Fruit fly (Drosophila melanogaster): ENCODE results near the gene Myo28B1.

DNA sequence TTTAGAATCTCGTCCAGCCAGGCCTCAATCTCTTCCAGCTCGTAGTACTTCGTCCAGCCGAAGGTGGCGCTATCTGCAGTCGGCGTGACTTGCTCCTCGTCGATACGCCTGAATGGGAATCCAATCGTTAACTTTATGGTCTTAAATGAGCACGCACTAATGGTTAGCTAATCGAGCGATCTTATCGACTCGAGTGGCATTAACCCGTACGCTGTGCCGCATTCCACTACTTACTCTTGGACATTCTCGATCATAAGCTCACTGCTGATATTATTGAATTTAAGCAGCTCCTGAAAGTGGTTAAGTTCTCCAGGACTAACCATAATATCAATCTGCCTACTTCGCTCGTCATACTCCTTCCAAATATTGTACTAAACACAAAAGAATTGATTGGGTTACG, 24.6 kb downstream of the Myo28B1 start:
- no peak for TF ChIP-seq CG17806 (tag; optimal IDR thresholded peaks at IDR 0.05)
- no peak for TF ChIP-seq rn (GFP tag; IDR thresholded peaks at IDR 0.05)
- TF ChIP-seq CG10348 (GFP tag; IDR thresholded peaks at IDR 0.05): no peak
- no peak for TF ChIP-seq CG15710 (tag; optimal IDR thresholded peaks at IDR 0.05)
- TF ChIP-seq CG8159 (tag; optimal IDR thresholded peaks at IDR 0.05): no peak
- no peak for TF ChIP-seq D1 (tag; optimal IDR thresholded peaks at IDR 0.05)
- no peak for TF ChIP-seq Pif1A (GFP tag; optimal IDR thresholded peaks at IDR 0.05)
- no peak for TF ChIP-seq Pif1B (GFP tag; optimal IDR thresholded peaks at IDR 0.05)
- no peak for TF ChIP-seq EcR (GFP tag; optimal IDR thresholded peaks at IDR 0.05)
- TF ChIP-seq Snoo (tag; optimal IDR thresholded peaks at IDR 0.05): no peak
- no peak for TF ChIP-seq fd96Ca (GFP tag; IDR thresholded peaks at IDR 0.05)
- TF ChIP-seq CG12605 (GFP tag; IDR thresholded peaks at IDR 0.05): no peak
- TF ChIP-seq CG8301 (tag; optimal IDR thresholded peaks at IDR 0.05): no peak
- no peak for TF ChIP-seq CG4496 (GFP tag; IDR thresholded peaks at IDR 0.05)
